Fruit fly (Drosophila melanogaster) whole organism, embryonic: Measurements from ENCODE around the gene eIF3h.

ENCODE experiments used
- ATbp ChIP-seq: fragments of 200-800 bp; sonication (Bioruptor generic); optimal IDR thresholded peaks from 2 replicates; lab custom pipeline; 2017; ENCODE audit warnings: missing biosample characterization, mild to moderate bottlenecking, missing genetic modification characterization, missing genetic modification reagents
- Bdp1 ChIP-seq: fragments of 200-800 bp; sonication (Bioruptor generic); optimal IDR thresholded peaks from 3 replicates; lab custom pipeline; 2016; ENCODE audit warnings: missing biosample characterization, missing genetic modification characterization
- CG10209 ChIP-seq: fragments of 200-800 bp; sonication (Bioruptor generic); optimal IDR thresholded peaks from 3 replicates; lab custom pipeline; 2017; ENCODE audit warnings: missing biosample characterization, mild to moderate bottlenecking, missing genetic modification characterization, missing genetic modification reagents
- CG10654 ChIP-seq: fragments of 200-800 bp; sonication (Bioruptor generic); optimal IDR thresholded peaks from 2 replicates; lab custom pipeline; 2016; ENCODE audit warnings: missing biosample characterization, missing genetic modification characterization
- CG10959 ChIP-seq: fragments of 200-800 bp; sonication (Bioruptor generic); IDR thresholded peaks from 2 replicates; pipeline ENCODE4 v1.3.6; 2022; ENCODE audit warnings: missing biosample characterization, missing genetic modification characterization
- CG11398 ChIP-seq: fragments of 200-800 bp; sonication (Bioruptor generic); optimal IDR thresholded peaks from 2 replicates; lab custom pipeline; 2016; ENCODE audit warnings: missing biosample characterization, missing genetic modification characterization
- CG11560 ChIP-seq: fragments of 200-800 bp; sonication (Bioruptor generic); IDR thresholded peaks from 3 replicates; pipeline ENCODE4 v1.3.6; 2022; ENCODE audit warnings: missing biosample characterization, missing genetic modification characterization
- CG12104 ChIP-seq: fragments of 200-800 bp; sonication (Bioruptor generic); optimal IDR thresholded peaks from 3 replicates; lab custom pipeline; 2016; ENCODE audit warnings: missing biosample characterization, missing genetic modification characterization
- CG12236 ChIP-seq: fragments of 200-800 bp; sonication (Bioruptor generic); optimal IDR thresholded peaks from 2 replicates; lab custom pipeline; 2016; ENCODE audit warnings: missing biosample characterization, missing genetic modification characterization
- CG14050 ChIP-seq: fragments of 200-800 bp; sonication (Bioruptor generic); IDR thresholded peaks from 3 replicates; pipeline ENCODE4 v1.3.6; 2022; ENCODE audit warnings: missing biosample characterization, missing genetic modification characterization
- CG14860 ChIP-seq: fragments of 200-800 bp; sonication (Bioruptor generic); IDR thresholded peaks from 3 replicates; pipeline ENCODE4 v1.3.6; 2022; ENCODE audit warnings: missing biosample characterization, missing genetic modification characterization; ENCODE audit not compliant: partially characterized antibody
- CG15011 ChIP-seq: fragments of 200-800 bp; sonication (Bioruptor generic); optimal IDR thresholded peaks from 3 replicates; lab custom pipeline; 2018; ENCODE audit warnings: missing biosample characterization, mild to moderate bottlenecking, missing genetic modification characterization
- CG15269 ChIP-seq: fragments of 200-800 bp; sonication (Bioruptor generic); optimal IDR thresholded peaks from 2 replicates; lab custom pipeline; 2018; ENCODE audit warnings: missing biosample characterization, mild to moderate bottlenecking, missing genetic modification characterization, moderate library complexity
- CG18262 ChIP-seq: fragments of 200-800 bp; optimal IDR thresholded peaks from 3 replicates; lab custom pipeline; 2019; ENCODE audit warnings: missing biosample characterization, mild to moderate bottlenecking, missing genetic modification characterization, moderate library complexity
- CG18619 ChIP-seq: fragments of 200-800 bp; sonication (Bioruptor generic); optimal IDR thresholded peaks from 3 replicates; lab custom pipeline; 2017; ENCODE audit warnings: missing biosample characterization, mild to moderate bottlenecking, missing genetic modification characterization
- CG2120 ChIP-seq: fragments of 200-800 bp; sonication (Bioruptor generic); optimal IDR thresholded peaks from 3 replicates; lab custom pipeline; 2016; ENCODE audit warnings: missing biosample characterization, missing genetic modification characterization
- CG2712 ChIP-seq: fragments of 200-800 bp; optimal IDR thresholded peaks from 3 replicates; lab custom pipeline; 2019; ENCODE audit warnings: missing biosample characterization, mild to moderate bottlenecking, missing genetic modification characterization, moderate library complexity
- CG31388 ChIP-seq: fragments of 200-800 bp; sonication (Bioruptor generic); optimal IDR thresholded peaks from 2 replicates; lab custom pipeline; 2016; ENCODE audit warnings: missing biosample characterization, missing genetic modification characterization
- CG34376 ChIP-seq: fragments of 200-800 bp; sonication (Bioruptor generic); optimal IDR thresholded peaks from 2 replicates; lab custom pipeline; 2018; ENCODE audit warnings: missing biosample characterization, mild to moderate bottlenecking, missing genetic modification characterization
- CG6689 ChIP-seq: fragments of 200-800 bp; sonication (Bioruptor generic); IDR thresholded peaks from 2 replicates; pipeline ENCODE4 v1.3.6; 2022; ENCODE audit warnings: missing biosample characterization, missing genetic modification characterization
- CG7745 ChIP-seq: fragments of 200-800 bp; sonication (Bioruptor generic); optimal IDR thresholded peaks from 2 replicates; lab custom pipeline; 2018; ENCODE audit warnings: missing biosample characterization, mild to moderate bottlenecking, missing genetic modification characterization, moderate library complexity
- CG9727 ChIP-seq: fragments of 200-800 bp; sonication (Bioruptor generic); optimal IDR thresholded peaks from 3 replicates; lab custom pipeline; 2017; ENCODE audit warnings: missing biosample characterization, mild to moderate bottlenecking, missing genetic modification characterization
- CkIIα-i1 ChIP-seq: fragments of 200-800 bp; sonication (Bioruptor generic); IDR thresholded peaks from 2 replicates; pipeline ENCODE4 v1.3.6; 2022; ENCODE audit warnings: missing biosample characterization, missing genetic modification characterization
- Eip74EF ChIP-seq, 2 experiments: fragments of 200-800 bp in 1 of 2; fragments of >200 bp in 1 of 2; sonication (Bioruptor generic) in 1 of 2; optimal IDR thresholded peaks; 2 replicates each; lab custom pipeline; 2017 to 2019; ENCODE audit warnings: missing biosample characterization in 2 of 2, missing genetic modification characterization in 2 of 2, mild to moderate bottlenecking in 1 of 2, moderate library complexity in 1 of 2
- H15 ChIP-seq: fragments of 200-800 bp; sonication (Bioruptor generic); IDR thresholded peaks from 3 replicates; pipeline ENCODE4 v1.3.6; 2022; ENCODE audit warnings: missing biosample characterization, missing genetic modification characterization
- Hmr ChIP-seq: fragments of 200-800 bp; sonication (Bioruptor generic); optimal IDR thresholded peaks from 3 replicates; lab custom pipeline; 2017; ENCODE audit warnings: mild to moderate bottlenecking, missing biosample characterization, missing genetic modification reagents, missing genetic modification characterization
- Lhr ChIP-seq: fragments of 200-800 bp; sonication (Bioruptor generic); optimal IDR thresholded peaks from 3 replicates; lab custom pipeline; 2017; ENCODE audit warnings: mild to moderate bottlenecking, missing biosample characterization, missing genetic modification reagents, missing genetic modification characterization
- Med ChIP-seq: fragments of 200-800 bp; sonication (Bioruptor generic); peaks from one replicate; lab custom pipeline; 2016; ENCODE audit warnings: missing biosample characterization, missing genetic modification characterization, mild to moderate bottlenecking, inconsistent platforms, moderate library complexity
- Sox102F ChIP-seq: fragments of 200-800 bp; sonication (Bioruptor generic); optimal IDR thresholded peaks from 2 replicates; lab custom pipeline; 2018; ENCODE audit warnings: missing biosample characterization, mild to moderate bottlenecking, missing genetic modification characterization, moderate library complexity
- Ssrp ChIP-seq: fragments of 200-800 bp; sonication (Bioruptor generic); optimal IDR thresholded peaks from 2 replicates; lab custom pipeline; 2018; ENCODE audit warnings: missing biosample characterization, mild to moderate bottlenecking, missing genetic modification characterization, moderate library complexity
- Stat92E ChIP-seq, 3 experiments: fragments of >200 bp in 2 of 3; fragments of 200-800 bp in 1 of 3; sonication (Bioruptor generic) in 1 of 3; optimal IDR thresholded peaks; 2 replicates each; lab custom pipeline; 2017 to 2019; ENCODE audit warnings: missing biosample characterization in 3 of 3, missing genetic modification characterization in 3 of 3, mild to moderate bottlenecking in 1 of 3, moderate library complexity in 1 of 3
- Vsx1 ChIP-seq: fragments of 200-800 bp; sonication (Bioruptor generic); optimal IDR thresholded peaks from 2 replicates; lab custom pipeline; 2017; ENCODE audit warnings: missing biosample characterization, mild to moderate bottlenecking, missing genetic modification characterization, missing genetic modification reagents
- cad ChIP-seq: fragments of >200 bp; optimal IDR thresholded peaks from 2 replicates; lab custom pipeline; 2017; ENCODE audit warnings: missing biosample characterization, missing genetic modification characterization
- danr ChIP-seq: fragments of 200-800 bp; sonication (Bioruptor generic); IDR thresholded peaks from 2 replicates; pipeline ENCODE4 v1.3.6; 2022; ENCODE audit warnings: missing biosample characterization, missing genetic modification characterization
- esg ChIP-seq: fragments of 200-800 bp; sonication (Bioruptor generic); conservative IDR thresholded peaks from 2 replicates; pipeline ENCODE4 v1.3.6; 2022; ENCODE audit warnings: missing biosample characterization, missing genetic modification characterization
- eve ChIP-seq, 2 experiments: fragments of >200 bp; optimal IDR thresholded peaks; 2 replicates each; lab custom pipeline; 2017; ENCODE audit warnings: missing biosample characterization in 2 of 2, missing genetic modification characterization in 2 of 2
- gcm2 ChIP-seq: fragments of 200-800 bp; sonication (Bioruptor generic); optimal IDR thresholded peaks from 2 replicates; lab custom pipeline; 2016; ENCODE audit warnings: missing biosample characterization, missing genetic modification characterization
- gem ChIP-seq: fragments of 200-800 bp; sonication (Bioruptor generic); optimal IDR thresholded peaks from 2 replicates; lab custom pipeline; 2019; ENCODE audit warnings: missing biosample characterization, mild to moderate bottlenecking, missing genetic modification characterization, moderate library complexity
- grau ChIP-seq: fragments of 200-800 bp; optimal IDR thresholded peaks from 3 replicates; lab custom pipeline; 2019; ENCODE audit warnings: missing biosample characterization, mild to moderate bottlenecking, missing genetic modification characterization, moderate library complexity
- inv ChIP-seq: fragments of 200-800 bp; sonication (Bioruptor generic); IDR thresholded peaks from 2 replicates; pipeline ENCODE4 v1.3.6; 2022; ENCODE audit warnings: missing biosample characterization, missing genetic modification characterization; ENCODE audit not compliant: partially characterized antibody
- lab ChIP-seq: fragments of 200-800 bp; sonication (Bioruptor generic); optimal IDR thresholded peaks from 3 replicates; lab custom pipeline; 2017; ENCODE audit warnings: missing biosample characterization, missing genetic modification characterization, mild to moderate bottlenecking, moderate library complexity, missing genetic modification reagents
- lilli ChIP-seq: fragments of 200-800 bp; sonication (Bioruptor generic); optimal IDR thresholded peaks from 3 replicates; lab custom pipeline; 2016; ENCODE audit warnings: missing biosample characterization, missing genetic modification characterization
- pita ChIP-seq: fragments of 200-800 bp; sonication (Bioruptor generic); optimal IDR thresholded peaks from 2 replicates; lab custom pipeline; 2017; ENCODE audit warnings: missing biosample characterization, mild to moderate bottlenecking, missing genetic modification characterization
- sens ChIP-seq: fragments of 200-800 bp; sonication (Bioruptor generic); peaks from one replicate; lab custom pipeline; 2016; ENCODE audit warnings: missing biosample characterization, missing genetic modification characterization
- sisA ChIP-seq: fragments of 200-800 bp; sonication (Bioruptor generic); IDR thresholded peaks from 2 replicates; pipeline ENCODE4 v1.3.6; 2022; ENCODE audit warnings: missing biosample characterization, missing genetic modification characterization
- sqz ChIP-seq: fragments of 200-800 bp; sonication (Bioruptor generic); optimal IDR thresholded peaks from 3 replicates; lab custom pipeline; 2018; ENCODE audit warnings: missing biosample characterization, mild to moderate bottlenecking, missing genetic modification characterization
- stc ChIP-seq: fragments of 200-800 bp; sonication (Bioruptor generic); IDR thresholded peaks from 2 replicates; pipeline ENCODE4 v1.3.6; 2022; ENCODE audit warnings: missing biosample characterization, missing genetic modification characterization
- twi ChIP-seq: fragments of 200-800 bp; optimal IDR thresholded peaks from 2 replicates; lab custom pipeline; 2019; ENCODE audit warnings: missing biosample characterization, mild to moderate bottlenecking, missing genetic modification characterization, moderate library complexity
- tx ChIP-seq: fragments of 200-800 bp; sonication (Bioruptor generic); optimal IDR thresholded peaks from 2 replicates; lab custom pipeline; 2016; ENCODE audit warnings: missing biosample characterization, missing genetic modification characterization

eIF3h gene

dm6 chr2L:5084586-5085257, 31.8 kb upstream of the eIF3h start (continued):
- TF ChIP-seq Vsx1 (GFP tag; lab: Kevin White, UChicago): peak; percentile 58
- no peak for TF ChIP-seq cad (GFP tag; lab: Kevin White, UChicago)
- TF ChIP-seq inv: no peak
- no peak for TF ChIP-seq CG12104
- no peak for TF ChIP-seq CG6689 (GFP tag; lab: Robert Waterston, UW)
- peak; percentile 6 for TF ChIP-seq CG18619
- TF ChIP-seq CG11560 (tag; lab: Robert Waterston, UW): no peak
- TF ChIP-seq CG10959: no peak
- peak; percentile 55 for TF ChIP-seq Med (GFP tag; lab: Kevin White, UChicago)
- TF ChIP-seq lilli (GFP tag; lab: Kevin White, UChicago): peak; percentile 32
- TF ChIP-seq CG34376 (GFP tag; lab: Kevin White, UChicago): no peak
- TF ChIP-seq CG15011 (GFP tag; lab: Kevin White, UChicago): no peak
- no peak for TF ChIP-seq CkIIα-i1 (GFP tag; lab: Robert Waterston, UW)
- TF ChIP-seq danr (GFP tag; lab: Robert Waterston, UW): no peak
- TF ChIP-seq CG11398: no peak
- TF ChIP-seq pita: no peak
- peak; percentile 80 for TF ChIP-seq sens (GFP tag; lab: Kevin White, UChicago)
- peak; percentile 74 for TF ChIP-seq Hmr (GFP tag; lab: Kevin White, UChicago)
- TF ChIP-seq grau: peak; percentile 62
- 0 out of 3 replicates have a peak, but pooled peaks have one; percentile 27 for TF ChIP-seq CG14860 (GFP tag; lab: Robert Waterston, UW)
- TF ChIP-seq Bdp1 (GFP tag; lab: Kevin White, UChicago): peak; percentile 5
- TF ChIP-seq CG10654 (GFP tag; lab: Kevin White, UChicago): no peak
- no peak for TF ChIP-seq Eip74EF (GFP tag; optimal IDR thresholded peaks at IDR 0.05; lab: Kevin White, UChicago)
- TF ChIP-seq CG2120 (GFP tag; lab: Kevin White, UChicago): peak; percentile 44

dm6 chr2L:5080225-5080867, 27.5 kb upstream of the eIF3h start:
- TF ChIP-seq tx: no peak
- TF ChIP-seq gcm2 (GFP tag; lab: Kevin White, UChicago): no peak
- TF ChIP-seq CG10209: peak; percentile 4
- TF ChIP-seq eve (GFP tag; optimal IDR thresholded peaks at IDR 0.05; lab: Kevin White, UChicago): no peak
- no peak for TF ChIP-seq CG31388
- no peak for TF ChIP-seq CG18262 (tag; lab: Kevin White, UChicago)
- no peak for TF ChIP-seq CG7745 (tag; lab: Kevin White, UChicago)
- TF ChIP-seq twi (tag; lab: Kevin White, UChicago): no peak
- TF ChIP-seq CG2712: peak; percentile 14
- TF ChIP-seq stc (GFP tag; lab: Robert Waterston, UW): peak; percentile 18; the same call in 1 of the 2 replicates
- no peak for TF ChIP-seq CG14050 (GFP tag; lab: Robert Waterston, UW)
- TF ChIP-seq esg (GFP tag; lab: Robert Waterston, UW): no peak
- TF ChIP-seq ATbp (GFP tag; lab: Kevin White, UChicago): no peak
- TF ChIP-seq sisA (GFP tag; lab: Robert Waterston, UW): no peak
- no peak for TF ChIP-seq Stat92E (GFP tag; optimal IDR thresholded peaks at IDR 0.05; lab: Kevin White, UChicago)
- TF ChIP-seq H15: no peak
- TF ChIP-seq CG15269 (tag; lab: Kevin White, UChicago): peak; percentile 32
- no peak for TF ChIP-seq sqz (GFP tag; lab: Kevin White, UChicago)
- peak; percentile 16 for TF ChIP-seq lab (GFP tag; lab: Kevin White, UChicago)
- no peak for TF ChIP-seq CG12236 (GFP tag; lab: Kevin White, UChicago)
- TF ChIP-seq Ssrp (tag; lab: Kevin White, UChicago): no peak
- TF ChIP-seq gem: peak; percentile 57
- peak; percentile 62 for TF ChIP-seq Sox102F (GFP tag; lab: Kevin White, UChicago)
- TF ChIP-seq Lhr (GFP tag; lab: Kevin White, UChicago): no peak
- no peak for TF ChIP-seq CG9727
